Worm (Caenorhabditis elegans) whole organism, midembryonic: Measurements from ENCODE around the gene rhy-1.

Source experiments
- T22C8.4 ChIP-seq: fragments of 200-800 bp; sonication (Bioruptor generic); IDR thresholded peaks from 2 replicates; pipeline ENCODE4 v1.3.6; 2022; ENCODE audit warnings: missing genetic modification characterization, missing compliant biosample characterization
- cog-1 ChIP-seq: sonication (generic microtip); optimal IDR thresholded peaks from 2 replicates; lab custom pipeline; 2016; ENCODE audit warnings: missing genetic modification characterization, missing compliant biosample characterization
- flt-1 ChIP-seq: fragments of 200-800 bp; sonication (Bioruptor generic); IDR thresholded peaks from 2 replicates; pipeline ENCODE4 v1.3.6; 2022; ENCODE audit warnings: missing genetic modification characterization, missing compliant biosample characterization
- klf-2 ChIP-seq: fragments of 200-800 bp; sonication (Bioruptor generic); conservative IDR thresholded peaks from 2 replicates; pipeline ENCODE4 v1.3.6; 2022; ENCODE audit warnings: missing genetic modification reagents, missing genetic modification characterization, missing compliant biosample characterization
- med-1 ChIP-seq: sonication (generic microtip); optimal IDR thresholded peaks from 2 replicates; lab custom pipeline; 2017; ENCODE audit warnings: missing genetic modification characterization, mild to moderate bottlenecking, missing compliant biosample characterization, antibody characterized with exemption, missing genetic modification reagents; ENCODE audit not compliant: insufficient read depth
- ref-1 ChIP-seq: fragments of 200-800 bp; sonication (Bioruptor generic); conservative IDR thresholded peaks from 2 replicates; pipeline ENCODE4 v1.3.6; 2022; ENCODE audit warnings: missing genetic modification reagents, missing genetic modification characterization, missing compliant biosample characterization
- tab-1 ChIP-seq: fragments of 200-800 bp; sonication (Bioruptor generic); IDR thresholded peaks from 2 replicates; pipeline ENCODE4 v1.3.6; 2022; ENCODE audit warnings: missing genetic modification characterization, missing compliant biosample characterization
- ztf-23 ChIP-seq: fragments of 200-800 bp; sonication (Bioruptor generic); IDR thresholded peaks from 2 replicates; pipeline ENCODE4 v1.3.6; 2022; ENCODE audit warnings: missing genetic modification reagents, missing genetic modification characterization, missing compliant biosample characterization
- ztf-29 ChIP-seq: fragments of 200-800 bp; sonication (Bioruptor generic); IDR thresholded peaks from 2 replicates; pipeline ENCODE4 v1.3.6; 2022; ENCODE audit warnings: missing genetic modification reagents, missing genetic modification characterization, missing compliant biosample characterization

rhy-1 gene

DNA sequence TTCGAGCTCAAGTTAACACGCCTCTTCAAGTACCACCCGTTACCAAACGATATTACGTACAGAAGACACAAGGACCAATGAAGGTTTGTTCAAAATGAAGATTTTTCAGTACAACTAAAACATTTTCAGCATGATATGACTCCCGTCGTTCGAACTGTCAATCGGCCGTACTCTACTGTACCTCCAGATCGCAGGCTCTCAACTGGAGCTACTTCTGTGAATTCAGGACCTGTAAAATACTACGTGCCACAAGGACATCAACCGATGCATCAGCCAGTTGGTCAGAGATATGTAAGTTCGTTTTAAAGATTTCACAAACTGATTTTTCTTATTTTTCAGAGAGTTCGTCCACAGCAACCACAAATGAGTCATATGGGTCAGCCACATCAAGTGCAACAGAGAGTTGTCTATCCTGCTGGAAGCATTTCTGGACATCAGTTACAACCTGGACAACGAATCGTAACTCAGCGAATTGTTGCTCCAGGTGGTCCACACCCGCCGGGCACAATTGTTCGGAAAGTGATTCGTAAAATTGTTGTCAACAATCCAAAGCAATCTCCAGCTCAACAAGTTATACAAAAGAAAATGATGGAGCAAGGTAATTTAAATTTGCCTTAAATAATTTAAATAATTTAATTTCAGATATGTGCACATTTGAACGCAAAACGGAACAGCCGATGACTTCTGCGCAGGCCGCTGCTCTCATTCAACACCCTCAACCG, 10.4 kb downstream of the rhy-1 start:
- no peak for TF ChIP-seq tab-1 (GFP tag; lab: Robert Waterston, UW)
- no peak for TF ChIP-seq ztf-29 (GFP tag; lab: Robert Waterston, UW)
- no peak for TF ChIP-seq ref-1 (GFP tag; lab: Robert Waterston, UW)
- TF ChIP-seq flt-1: no peak
- TF ChIP-seq cog-1: no peak
- no peak for TF ChIP-seq med-1 (GFP tag; lab: Kevin White, UChicago)
- no peak for TF ChIP-seq klf-2 (GFP tag; lab: Robert Waterston, UW)
- TF ChIP-seq ztf-23 (GFP tag; lab: Robert Waterston, UW): no peak
- no peak for TF ChIP-seq T22C8.4 (GFP tag; lab: Robert Waterston, UW)

DNA sequence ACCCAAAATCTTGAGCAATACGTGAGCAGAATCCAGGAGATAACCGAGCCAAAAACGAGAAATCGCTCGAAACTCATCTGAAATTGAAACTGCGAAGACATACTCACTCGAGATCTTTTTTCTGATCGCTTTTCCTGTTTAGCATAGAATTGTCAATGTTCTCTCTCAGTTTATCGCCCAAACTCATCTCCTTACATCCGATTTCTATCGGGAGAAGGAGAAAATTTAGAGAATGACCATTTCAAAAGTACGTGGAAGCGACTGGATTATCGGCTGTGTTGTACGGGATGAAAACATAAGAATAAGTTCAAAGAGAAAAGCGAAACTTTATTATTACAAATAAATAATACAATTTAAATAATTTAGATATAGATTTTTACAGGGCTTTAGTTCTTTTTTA, 11.7 kb downstream of the rhy-1 start, which contains the start of gene T23G7.2:
Gene T23G7.2 (minus strand): TSS at position 101 of the 400 bp plus-strand sequence.
- TF ChIP-seq med-1 (GFP tag; lab: Kevin White, UChicago): no peak

ce11 chrII:9173471-9173870, 12.3 kb downstream of the rhy-1 start:
- TF ChIP-seq med-1 (GFP tag; lab: Kevin White, UChicago) (no peak), ref-1 (GFP tag; lab: Robert Waterston, UW) (no peak), tab-1 (GFP tag; lab: Robert Waterston, UW) (no peak)

- no peak for TF ChIP-seq tab-1 (GFP tag; lab: Robert Waterston, UW)
- TF ChIP-seq klf-2 (GFP tag; lab: Robert Waterston, UW): no peak
These were observed 15.3 kb downstream of the rhy-1 start for ce11 chrII:9176523-9176922.

- 0 out of 2 replicates have a peak, but pooled peaks have one; percentile 26 for TF ChIP-seq flt-1
- TF ChIP-seq tab-1 (GFP tag; lab: Robert Waterston, UW): no peak
These were observed 15.9 kb downstream of the rhy-1 start, which contains the start of the genes sec-5 and pir-1 for ce11 chrII:9177080-9177479. sec-5 (minus strand) TSS chrII:9177152. pir-1 (plus strand) TSS chrII:9177300.

ce11 chrII:9178811-9179210, 17.6 kb downstream of the rhy-1 start:
- TF ChIP-seq tab-1 (GFP tag; lab: Robert Waterston, UW) (peak; percentile 61; the same call in 1 of the 2 replicates), klf-2 (GFP tag; lab: Robert Waterston, UW) (no peak), cog-1 (no peak)

- TF ChIP-seq ref-1 (GFP tag; lab: Robert Waterston, UW) (no peak), cog-1 (no peak), flt-1 (no peak), med-1 (GFP tag; lab: Kevin White, UChicago) (no peak), ztf-23 (GFP tag; lab: Robert Waterston, UW) (no peak), T22C8.4 (GFP tag; lab: Robert Waterston, UW) (no peak), tab-1 (GFP tag; lab: Robert Waterston, UW) (no peak), klf-2 (GFP tag; lab: Robert Waterston, UW) (no peak), ztf-29 (GFP tag; lab: Robert Waterston, UW) (no peak)
These were observed 20.0 kb downstream of the rhy-1 start for ce11 chrII:9181155-9181554.

DNA sequence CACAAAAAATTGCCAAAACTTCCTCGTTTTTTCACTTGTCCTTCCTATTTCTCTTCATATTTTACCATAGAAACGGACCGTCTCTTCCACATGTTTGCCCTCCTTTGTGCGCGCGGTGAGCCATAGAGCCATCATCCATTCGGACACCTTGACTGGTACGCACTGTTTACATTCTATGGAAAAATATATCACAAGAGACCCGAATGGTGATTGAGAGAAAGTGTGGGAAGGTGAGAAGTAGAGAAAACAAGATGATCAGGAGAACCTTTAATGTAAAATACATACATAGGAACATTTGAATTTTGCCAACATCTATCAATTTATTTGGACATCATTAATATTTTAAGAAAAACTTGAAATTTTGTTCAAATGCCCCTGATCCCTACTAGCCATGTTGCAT, 24.7 kb downstream of the rhy-1 start:
- TF ChIP-seq ref-1 (GFP tag; lab: Robert Waterston, UW) (no peak), med-1 (GFP tag; lab: Kevin White, UChicago) (no peak), tab-1 (GFP tag; lab: Robert Waterston, UW) (no peak), klf-2 (GFP tag; lab: Robert Waterston, UW) (no peak), T22C8.4 (GFP tag; lab: Robert Waterston, UW) (no peak), ztf-23 (GFP tag; lab: Robert Waterston, UW) (no peak), ztf-29 (GFP tag; lab: Robert Waterston, UW) (no peak), flt-1 (no peak), cog-1 (no peak)

ce11 chrII:9188380-9188779, 27.2 kb downstream of the rhy-1 start, which contains the start of gene sym-2:
sym-2 (minus strand) TSS chrII:9188480.
- TF ChIP-seq ztf-23 (GFP tag; lab: Robert Waterston, UW) (no peak), T22C8.4 (GFP tag; lab: Robert Waterston, UW) (no peak), flt-1 (no peak), med-1 (GFP tag; lab: Kevin White, UChicago) (no peak), klf-2 (GFP tag; lab: Robert Waterston, UW) (no peak), ref-1 (GFP tag; lab: Robert Waterston, UW) (no peak)

- TF ChIP-seq T22C8.4 (GFP tag; lab: Robert Waterston, UW) (no peak), klf-2 (GFP tag; lab: Robert Waterston, UW) (no peak), med-1 (GFP tag; lab: Kevin White, UChicago) (no peak), tab-1 (GFP tag; lab: Robert Waterston, UW) (no peak), ztf-29 (GFP tag; lab: Robert Waterston, UW) (no peak), ztf-23 (GFP tag; lab: Robert Waterston, UW) (no peak), ref-1 (GFP tag; lab: Robert Waterston, UW) (no peak), flt-1 (no peak), cog-1 (no peak)
These were observed 28.5 kb downstream of the rhy-1 start for ce11 chrII:9189648-9190047.
